Worm (Caenorhabditis elegans) whole organism, L4/young adult: ENCODE results near the gene W03G11.4.

Source experiments
- W03F9.2 ChIP-seq: fragments of 150-350 bp; optimal IDR thresholded peaks from 2 replicates; lab custom pipeline; 2014; ENCODE audit warnings: missing biosample characterization, missing genetic modification characterization
- dao-5 ChIP-seq: sonication (generic microtip); optimal IDR thresholded peaks from 2 replicates; lab custom pipeline; 2016; ENCODE audit warnings: missing genotype, missing genetic modification characterization, moderate library complexity, missing compliant biosample characterization
- him-1 ChIP-seq: sonication (generic microtip); optimal IDR thresholded peaks from 2 replicates; lab custom pipeline; 2016; ENCODE audit warnings: missing genotype, missing genetic modification reagents, missing genetic modification characterization, missing compliant biosample characterization

Gene W03G11.4

ce11 chrX:12095200-12095599 is 2.3 kb upstream of the W03G11.4 start:
- TF ChIP-seq dao-5 (tag; lab: Kevin White, UChicago): no peak
- no peak for TF ChIP-seq him-1 (tag; lab: Kevin White, UChicago)
- TF ChIP-seq W03F9.2 (tag; lab: Kevin White, UChicago): no peak

- TF ChIP-seq him-1 (tag; lab: Kevin White, UChicago) (no peak), W03F9.2 (tag; lab: Kevin White, UChicago) (no peak), dao-5 (tag; lab: Kevin White, UChicago) (no peak)
These were observed 1.0 kb upstream of the W03G11.4 start for ce11 chrX:12093992-12094391.

- TF ChIP-seq him-1 (tag; lab: Kevin White, UChicago) (no peak), W03F9.2 (tag; lab: Kevin White, UChicago) (no peak), dao-5 (tag; lab: Kevin White, UChicago) (no peak)
These were observed 322 bp downstream of the W03G11.4 start for ce11 chrX:12092621-12093020.

ce11 chrX:12086297-12086696 is 6.6 kb downstream of the W03G11.4 start:
- TF ChIP-seq dao-5 (tag; lab: Kevin White, UChicago): no peak
- no peak for TF ChIP-seq W03F9.2 (tag; lab: Kevin White, UChicago)
- TF ChIP-seq him-1 (tag; lab: Kevin White, UChicago): no peak

ce11 chrX:12082813-12083212 is 10.1 kb downstream of the W03G11.4 start:
- TF ChIP-seq dao-5 (tag; lab: Kevin White, UChicago) (no peak), him-1 (tag; lab: Kevin White, UChicago) (no peak), W03F9.2 (tag; lab: Kevin White, UChicago) (no peak)

ce11 chrX:12081250-12081649 is 11.7 kb downstream of the W03G11.4 start:
- TF ChIP-seq him-1 (tag; lab: Kevin White, UChicago) (no peak), dao-5 (tag; lab: Kevin White, UChicago) (no peak), W03F9.2 (tag; lab: Kevin White, UChicago) (no peak)

ce11 chrX:12080581-12081162 is 12.3 kb downstream of the W03G11.4 start:
- TF ChIP-seq W03F9.2 (tag; lab: Kevin White, UChicago) (no peak), dao-5 (tag; lab: Kevin White, UChicago) (no peak), him-1 (tag; lab: Kevin White, UChicago) (no peak)

ce11 chrX:12073764-12074163 is 19.2 kb downstream of the W03G11.4 start, which contains the start of gene tmem-145:
TSS of gene tmem-145 (minus strand) at chrX:12073864.
- no peak for TF ChIP-seq him-1 (tag; lab: Kevin White, UChicago)

ce11 chrX:12068250-12068649 is 24.7 kb downstream of the W03G11.4 start, which contains the start of gene lgc-24:
TSS of gene lgc-24 (plus strand) at chrX:12068550.
- TF ChIP-seq dao-5 (tag; lab: Kevin White, UChicago) (no peak), W03F9.2 (tag; lab: Kevin White, UChicago) (no peak), him-1 (tag; lab: Kevin White, UChicago) (no peak)

ce11 chrX:12064908-12065307 is 28.0 kb downstream of the W03G11.4 start, which contains the start of gene lgc-23:
TSS of gene lgc-23 (plus strand) at chrX:12065208.
- no peak for TF ChIP-seq W03F9.2 (tag; lab: Kevin White, UChicago)
- TF ChIP-seq dao-5 (tag; lab: Kevin White, UChicago): no peak
- no peak for TF ChIP-seq him-1 (tag; lab: Kevin White, UChicago)

- TF ChIP-seq dao-5 (tag; lab: Kevin White, UChicago) (no peak), him-1 (tag; lab: Kevin White, UChicago) (no peak), W03F9.2 (tag; lab: Kevin White, UChicago) (no peak)
These were observed 36.0 kb downstream of the W03G11.4 start, which contains the start of gene B0198.3 for ce11 chrX:12056973-12057372. TSS of gene B0198.3 (minus strand) at chrX:12057073.

- TF ChIP-seq W03F9.2 (tag; lab: Kevin White, UChicago): no peak
- TF ChIP-seq dao-5 (tag; lab: Kevin White, UChicago): no peak
- no peak for TF ChIP-seq him-1 (tag; lab: Kevin White, UChicago)
These were observed 54.2 kb downstream of the W03G11.4 start for ce11 chrX:12038728-12039127.

- TF ChIP-seq W03F9.2 (tag; lab: Kevin White, UChicago) (no peak), him-1 (tag; lab: Kevin White, UChicago) (no peak), dao-5 (tag; lab: Kevin White, UChicago) (no peak)
These were observed 55.0 kb downstream of the W03G11.4 start for ce11 chrX:12037978-12038377.

ce11 chrX:12036114-12036513 is 56.8 kb downstream of the W03G11.4 start:
- TF ChIP-seq W03F9.2 (tag; lab: Kevin White, UChicago) (no peak), dao-5 (tag; lab: Kevin White, UChicago) (no peak), him-1 (tag; lab: Kevin White, UChicago) (no peak)
